Fruit fly (Drosophila melanogaster): ENCODE results near the gene heca.

heca gene

DNA sequence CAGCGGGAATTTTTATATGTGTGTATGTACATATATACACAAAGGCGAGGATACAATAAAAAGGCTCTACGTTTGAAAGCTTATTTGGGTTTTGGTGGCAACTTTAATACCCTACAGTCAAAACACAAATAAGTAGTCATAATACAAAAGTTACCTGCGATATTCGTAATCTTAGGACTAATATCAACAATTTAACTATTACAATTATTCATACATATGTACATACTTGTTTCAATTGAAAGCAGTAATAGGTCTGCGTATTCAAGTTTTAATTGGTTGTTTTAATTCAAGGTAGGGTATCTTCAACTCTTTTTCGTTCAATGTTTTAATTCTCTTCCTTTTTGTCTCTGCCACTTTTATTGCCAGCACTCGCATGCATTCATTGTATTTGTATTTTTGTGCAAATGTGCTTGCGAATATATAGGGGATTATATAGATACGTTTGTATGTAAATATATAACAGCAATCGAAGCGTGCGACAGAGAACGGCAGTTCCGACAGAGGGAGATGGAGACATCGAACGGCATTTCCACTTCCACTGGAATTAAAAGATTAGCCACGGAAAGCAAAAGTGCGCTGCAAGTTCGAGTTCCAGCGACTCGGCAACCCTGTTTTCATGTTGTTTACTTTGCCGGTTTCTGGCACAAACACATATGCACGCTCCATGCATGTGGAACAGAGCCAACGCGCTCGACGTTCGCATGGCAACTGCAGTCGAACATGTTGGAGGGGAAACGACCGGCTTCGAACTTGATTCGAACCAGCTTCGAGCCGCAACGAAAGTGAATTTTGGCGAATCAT is 1.1 kb upstream of the heca start (continued):
- TF ChIP-seq hkb (optimal IDR thresholded peaks at IDR 0.05) = no peak
- TF ChIP-seq hkb (GFP tag; IDR thresholded peaks at IDR 0.05) = peak; percentile 67
- TF ChIP-seq p53 (GFP tag; optimal IDR thresholded peaks at IDR 0.05) = no peak
- TF ChIP-seq ash1 (GFP tag; optimal IDR thresholded peaks at IDR 0.05) = no peak
- TF ChIP-seq NfI (GFP tag; optimal IDR thresholded peaks at IDR 0.05) = peak; percentile 56
- TF ChIP-seq CG12391 (tag; optimal IDR thresholded peaks at IDR 0.05) = peak; percentile 26
- TF ChIP-seq hb (GFP tag; IDR thresholded peaks at IDR 0.05; ENCODE audit: partially characterized antibody) = no peak
- TF ChIP-seq dimm (GFP tag; IDR thresholded peaks at IDR 0.05) = no peak
- peak; percentile 26; the same call in 1 of the 2 replicates for TF ChIP-seq HLH3B (GFP tag; IDR thresholded peaks at IDR 0.05)
- no peak for TF ChIP-seq CG2129 (GFP tag; IDR thresholded peaks at IDR 0.05; ENCODE audit: partially characterized antibody)
- TF ChIP-seq nerfin-2 (GFP tag; IDR thresholded peaks at IDR 0.05; ENCODE audit: partially characterized antibody) = no peak
- peak; percentile 31 for TF ChIP-seq CG1602 (GFP tag; optimal IDR thresholded peaks at IDR 0.05)
- peak; percentile 37 for TF ChIP-seq corto (GFP tag; optimal IDR thresholded peaks at IDR 0.05)
- TF ChIP-seq sr (GFP tag; IDR thresholded peaks at IDR 0.05) = no peak
- peak; percentile 39 for TF ChIP-seq Mad (GFP tag; optimal IDR thresholded peaks at IDR 0.05)
- TF ChIP-seq her (GFP tag; optimal IDR thresholded peaks at IDR 0.05) = peak; percentile 42
- TF ChIP-seq CG18619 (GFP tag; optimal IDR thresholded peaks at IDR 0.05) = peak; percentile 47
- peak; percentile 59 for TF ChIP-seq CG10654 (GFP tag; optimal IDR thresholded peaks at IDR 0.05)
- TF ChIP-seq Kr (GFP tag; optimal IDR thresholded peaks at IDR 0.05) = no peak
- peak; percentile 56; the same call in 2 of the 3 replicates for TF ChIP-seq Mrtf (GFP tag; IDR thresholded peaks at IDR 0.05)
- no peak for TF ChIP-seq amos (GFP tag; IDR thresholded peaks at IDR 0.05; ENCODE audit: partially characterized antibody)
- TF ChIP-seq ems (GFP tag; optimal IDR thresholded peaks at IDR 0.05) = peak; percentile 33
- no peak for TF ChIP-seq CG8281 (tag; optimal IDR thresholded peaks at IDR 0.05)
- peak; percentile 41 for TF ChIP-seq nerfin-1 (tag; optimal IDR thresholded peaks at IDR 0.05)
- TF ChIP-seq Atf6 (GFP tag; IDR thresholded peaks at IDR 0.05) = peak; percentile 44
- TF ChIP-seq salm (tag; optimal IDR thresholded peaks at IDR 0.05) = no peak
- TF ChIP-seq CG3281 (GFP tag; optimal IDR thresholded peaks at IDR 0.05) = peak; percentile 27
- TF ChIP-seq CG11504 (tag; optimal IDR thresholded peaks at IDR 0.05) = peak; percentile 61
- peak; percentile 44 for TF ChIP-seq CG10431 (GFP tag; optimal IDR thresholded peaks at IDR 0.05)
- TF ChIP-seq bab2 (GFP tag; optimal IDR thresholded peaks at IDR 0.05) = peak; percentile 58
- TF ChIP-seq pzg (GFP tag; optimal IDR thresholded peaks at IDR 0.05) = no peak
- peak; percentile 55 for TF ChIP-seq CG5245 (GFP tag; optimal IDR thresholded peaks at IDR 0.05)
- TF ChIP-seq CG12942 (GFP tag; optimal IDR thresholded peaks at IDR 0.05) = peak; percentile 45
- no peak for TF ChIP-seq CG17568 (GFP tag; optimal IDR thresholded peaks at IDR 0.05)
- no peak for TF ChIP-seq cwo (GFP tag; optimal IDR thresholded peaks at IDR 0.05)
- peak; percentile 11 for TF ChIP-seq CrebB (tag; optimal IDR thresholded peaks at IDR 0.05)
- TF ChIP-seq Sry-δ (GFP tag; optimal IDR thresholded peaks at IDR 0.05) = no peak
- peak; percentile 71; the same call in 2 of the 3 replicates for TF ChIP-seq CG34422 (GFP tag; IDR thresholded peaks at IDR 0.05)
- TF ChIP-seq CG8089 (GFP tag; optimal IDR thresholded peaks at IDR 0.05) = peak; percentile 38
- no peak for TF ChIP-seq trh (GFP tag; optimal IDR thresholded peaks at IDR 0.05)
- no peak for TF ChIP-seq fru (optimal IDR thresholded peaks at IDR 0.05)
- peak; percentile 85 for TF ChIP-seq ci (GFP tag; IDR thresholded peaks at IDR 0.05)
- TF ChIP-seq Vsx1 (GFP tag; optimal IDR thresholded peaks at IDR 0.05) = peak; percentile 22
- peak; percentile 11; the same call in 1 of the 2 replicates for TF ChIP-seq E2f2 (GFP tag; IDR thresholded peaks at IDR 0.05)
- no peak for TF ChIP-seq CG16815 (GFP tag; optimal IDR thresholded peaks at IDR 0.05)
- TF ChIP-seq CG43689 (GFP tag; IDR thresholded peaks at IDR 0.05) = no peak
- peak; percentile 38; the same call in 1 of the 3 replicates for TF ChIP-seq dysf (GFP tag; IDR thresholded peaks at IDR 0.05)
- no peak for TF ChIP-seq Neu2 (GFP tag; optimal IDR thresholded peaks at IDR 0.05; ENCODE audit: borderline replicate concordance)
- TF ChIP-seq CG14050 (GFP tag; IDR thresholded peaks at IDR 0.05) = 0 out of 3 replicates have a peak, but pooled peaks have one; percentile 14
- TF ChIP-seq CG31388 (GFP tag; optimal IDR thresholded peaks at IDR 0.05) = no peak
